Fruit fly (Drosophila melanogaster) whole organism: ENCODE data around the gene HHEX.

ENCODE experiments used
- CG8478 ChIP-seq: fragments of >200 bp; optimal IDR thresholded peaks from 2 replicates; lab custom pipeline; 2018; ENCODE audit warnings: inconsistent platforms
- Dll ChIP-seq: fragments of >200 bp; optimal IDR thresholded peaks from 2 replicates; lab custom pipeline; 2017

DNA sequence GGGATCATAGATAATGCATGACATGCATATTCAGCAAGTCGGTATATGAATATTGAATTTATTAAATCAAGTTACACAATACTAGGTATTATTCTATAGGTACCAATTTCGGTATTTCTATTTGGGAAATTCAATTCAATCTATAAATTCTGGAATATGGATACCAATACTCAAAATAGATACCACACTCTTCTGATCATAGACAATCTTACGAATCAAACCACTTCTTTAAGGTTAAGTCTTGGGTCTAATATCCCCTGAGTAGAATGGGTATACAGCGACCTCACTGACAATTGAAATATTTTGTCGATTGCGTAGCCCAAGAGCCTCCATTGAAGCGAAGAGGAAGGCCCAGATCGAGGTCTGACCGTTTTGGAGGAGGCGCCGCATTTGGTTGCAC lies 12.1 kb upstream of the HHEX start:
- TF ChIP-seq CG8478 (no peak), Dll (lab: Kevin White, UChicago) (no peak)
